Worm (Caenorhabditis elegans): ENCODE measurements around the gene R07B7.10.

R07B7.10 gene

ce11 chrV:12082932-12083331, at the start of gene R07B7.10:
Gene R07B7.10 (plus strand): TSS chrV:12083216.
- TF ChIP-seq flt-1 (GFP tag; IDR thresholded peaks at IDR 0.05), result no peak
- TF ChIP-seq tbx-11 (GFP tag; IDR thresholded peaks at IDR 0.05), result no peak
- no peak for TF ChIP-seq scrt-1 (GFP tag; IDR thresholded peaks at IDR 0.05)
- no peak for TF ChIP-seq hnd-1 (tag; optimal IDR thresholded peaks at IDR 0.05)
- TF ChIP-seq aly-1 (tag; optimal IDR thresholded peaks at IDR 0.05), result no peak
- no peak for TF ChIP-seq ama-1 (optimal IDR thresholded peaks at IDR 0.05)
- no peak for TF ChIP-seq B0310.2 (tag; optimal IDR thresholded peaks at IDR 0.05)

DNA sequence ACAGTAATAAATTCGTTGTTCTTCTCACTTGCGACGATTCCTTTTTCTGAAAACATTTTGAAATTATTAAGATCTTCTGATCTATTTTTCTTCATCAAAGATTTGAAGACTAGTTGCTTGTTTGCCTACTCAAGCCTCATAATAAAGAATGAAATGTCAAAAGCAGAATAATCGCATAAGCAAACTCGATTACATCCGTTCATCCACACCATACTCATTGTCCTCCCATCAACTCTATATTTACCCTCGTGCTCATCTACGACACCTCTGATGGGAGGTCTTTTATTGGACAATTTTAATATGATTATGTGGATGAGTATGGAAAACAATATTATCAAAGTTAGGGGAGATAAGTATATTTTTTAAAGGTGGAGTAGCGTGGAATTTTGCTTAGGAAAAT, 49.2 kb upstream of the R07B7.10 start:
- TF ChIP-seq ceh-36 (tag; optimal IDR thresholded peaks at IDR 0.05) (no peak), F13C5.2 (tag; optimal IDR thresholded peaks at IDR 0.05) (no peak), pes-1 (GFP tag; IDR thresholded peaks at IDR 0.05) (no peak), hmbx-1 (tag; optimal IDR thresholded peaks at IDR 0.05) (no peak), hmg-4 (GFP tag; optimal IDR thresholded peaks at IDR 0.05) (no peak), scrt-1 (GFP tag; IDR thresholded peaks at IDR 0.05) (no peak), hnd-1 (tag; optimal IDR thresholded peaks at IDR 0.05) (no peak), sea-1 (GFP tag; conservative IDR thresholded peaks at IDR 0.05) (no peak), flt-1 (GFP tag; IDR thresholded peaks at IDR 0.05) (no peak), aly-1 (tag; optimal IDR thresholded peaks at IDR 0.05) (no peak), ceh-13 (GFP tag; optimal IDR thresholded peaks at IDR 0.05) (no peak), ets-7 (tag; optimal IDR thresholded peaks at IDR 0.05) (no peak), ama-1 (optimal IDR thresholded peaks at IDR 0.05) (no peak), tra-4 (tag; optimal IDR thresholded peaks at IDR 0.05) (no peak), B0310.2 (tag; optimal IDR thresholded peaks at IDR 0.05) (no peak)

DNA sequence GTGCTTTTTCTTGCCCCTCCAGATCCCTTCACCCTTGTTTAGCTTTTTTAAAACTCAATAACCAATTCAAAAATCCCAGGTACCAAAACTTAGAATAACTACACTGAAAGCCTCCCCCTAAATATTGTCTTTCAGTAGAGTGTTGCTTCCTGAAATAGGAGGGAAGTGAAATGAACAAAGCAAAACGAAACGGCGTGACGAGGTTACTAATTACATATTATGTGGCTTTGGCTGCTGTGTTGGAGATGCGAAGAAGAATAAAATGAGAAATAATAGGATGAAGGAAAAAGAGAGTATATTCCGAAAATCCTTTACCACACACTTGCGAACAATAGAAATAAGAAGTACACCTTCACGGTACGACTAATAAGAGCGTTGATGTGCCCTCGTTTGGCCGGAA, 46.9 kb upstream of the R07B7.10 start:
- TF ChIP-seq tbx-37 (GFP tag; conservative IDR thresholded peaks at IDR 0.05), result no peak
- no peak for TF ChIP-seq scrt-1 (GFP tag; IDR thresholded peaks at IDR 0.05)
- TF ChIP-seq ets-7 (tag; optimal IDR thresholded peaks at IDR 0.05), result no peak
- TF ChIP-seq F13C5.2 (tag; optimal IDR thresholded peaks at IDR 0.05), result no peak
- TF ChIP-seq hmg-4 (GFP tag; optimal IDR thresholded peaks at IDR 0.05), result no peak
- no peak for TF ChIP-seq B0310.2 (tag; optimal IDR thresholded peaks at IDR 0.05)
- TF ChIP-seq tra-4 (tag; optimal IDR thresholded peaks at IDR 0.05), result no peak
- no peak for TF ChIP-seq ceh-36 (tag; optimal IDR thresholded peaks at IDR 0.05)
- TF ChIP-seq tbx-11 (GFP tag; IDR thresholded peaks at IDR 0.05), result no peak
- TF ChIP-seq ceh-13 (GFP tag; optimal IDR thresholded peaks at IDR 0.05), result no peak
- TF ChIP-seq hnd-1 (tag; optimal IDR thresholded peaks at IDR 0.05), result no peak
- no peak for TF ChIP-seq flt-1 (GFP tag; IDR thresholded peaks at IDR 0.05)
- no peak for TF ChIP-seq hmbx-1 (tag; optimal IDR thresholded peaks at IDR 0.05)
- no peak for TF ChIP-seq ama-1 (optimal IDR thresholded peaks at IDR 0.05)
- TF ChIP-seq sea-1 (GFP tag; conservative IDR thresholded peaks at IDR 0.05), result no peak
- no peak for TF ChIP-seq aly-1 (tag; optimal IDR thresholded peaks at IDR 0.05)

DNA sequence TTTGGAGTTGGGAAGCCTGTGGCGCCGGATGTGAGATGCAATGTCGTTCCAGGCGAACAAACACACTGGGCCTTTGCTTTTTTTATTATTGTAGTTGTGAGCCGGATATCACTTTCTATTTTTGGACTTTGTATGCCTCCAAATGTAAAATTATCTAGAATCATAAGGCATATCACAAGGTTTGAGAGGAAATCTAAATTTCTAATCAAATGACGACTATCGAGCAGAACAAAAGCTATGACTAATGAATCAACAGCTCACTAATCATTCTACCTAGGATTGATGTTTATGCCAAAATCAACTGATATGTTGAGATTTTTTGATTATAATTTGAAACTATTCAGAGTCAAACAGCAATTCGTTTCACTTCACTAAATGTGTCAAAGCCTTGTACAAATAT, 45.1 kb upstream of the R07B7.10 start:
- no peak for TF ChIP-seq pes-1 (GFP tag; IDR thresholded peaks at IDR 0.05)
- no peak for TF ChIP-seq ceh-13 (GFP tag; optimal IDR thresholded peaks at IDR 0.05)
- no peak for TF ChIP-seq scrt-1 (GFP tag; IDR thresholded peaks at IDR 0.05)
- TF ChIP-seq aly-1 (tag; optimal IDR thresholded peaks at IDR 0.05), result no peak
- TF ChIP-seq hmbx-1 (tag; optimal IDR thresholded peaks at IDR 0.05), result no peak
- no peak for TF ChIP-seq hnd-1 (tag; optimal IDR thresholded peaks at IDR 0.05)
- TF ChIP-seq ets-7 (tag; optimal IDR thresholded peaks at IDR 0.05), result no peak
- TF ChIP-seq tra-4 (tag; optimal IDR thresholded peaks at IDR 0.05), result no peak
- TF ChIP-seq tbx-11 (GFP tag; IDR thresholded peaks at IDR 0.05), result no peak
- TF ChIP-seq ama-1 (optimal IDR thresholded peaks at IDR 0.05), result no peak
- TF ChIP-seq ceh-36 (tag; optimal IDR thresholded peaks at IDR 0.05), result no peak
- TF ChIP-seq tbx-37 (GFP tag; conservative IDR thresholded peaks at IDR 0.05), result no peak
- no peak for TF ChIP-seq hmg-4 (GFP tag; optimal IDR thresholded peaks at IDR 0.05)
- TF ChIP-seq sea-1 (GFP tag; conservative IDR thresholded peaks at IDR 0.05), result no peak

ce11 chrV:12038317-12038716, 44.7 kb upstream of the R07B7.10 start:
- TF ChIP-seq ceh-36 (tag; optimal IDR thresholded peaks at IDR 0.05), result no peak
- TF ChIP-seq B0310.2 (tag; optimal IDR thresholded peaks at IDR 0.05), result no peak

- no peak for TF ChIP-seq sea-1 (GFP tag; conservative IDR thresholded peaks at IDR 0.05)
- TF ChIP-seq aly-1 (tag; optimal IDR thresholded peaks at IDR 0.05), result peak; percentile 8
- peak; percentile 54; the same call in 1 of the 2 replicates for TF ChIP-seq scrt-1 (GFP tag; IDR thresholded peaks at IDR 0.05)
- peak; percentile 62 for TF ChIP-seq hmg-4 (GFP tag; optimal IDR thresholded peaks at IDR 0.05)
These were observed 44.2 kb upstream of the R07B7.10 start for ce11 chrV:12038783-12039182.

- TF ChIP-seq tbx-37 (GFP tag; conservative IDR thresholded peaks at IDR 0.05), result no peak
- TF ChIP-seq sea-1 (GFP tag; conservative IDR thresholded peaks at IDR 0.05), result 0 out of 2 replicates have a peak, but pooled peaks have one; percentile 7
- TF ChIP-seq hmg-4 (GFP tag; optimal IDR thresholded peaks at IDR 0.05), result peak; percentile 52
- TF ChIP-seq B0310.2 (tag; optimal IDR thresholded peaks at IDR 0.05), result no peak
These were observed 43.3 kb upstream of the R07B7.10 start for ce11 chrV:12039755-12040154.

DNA sequence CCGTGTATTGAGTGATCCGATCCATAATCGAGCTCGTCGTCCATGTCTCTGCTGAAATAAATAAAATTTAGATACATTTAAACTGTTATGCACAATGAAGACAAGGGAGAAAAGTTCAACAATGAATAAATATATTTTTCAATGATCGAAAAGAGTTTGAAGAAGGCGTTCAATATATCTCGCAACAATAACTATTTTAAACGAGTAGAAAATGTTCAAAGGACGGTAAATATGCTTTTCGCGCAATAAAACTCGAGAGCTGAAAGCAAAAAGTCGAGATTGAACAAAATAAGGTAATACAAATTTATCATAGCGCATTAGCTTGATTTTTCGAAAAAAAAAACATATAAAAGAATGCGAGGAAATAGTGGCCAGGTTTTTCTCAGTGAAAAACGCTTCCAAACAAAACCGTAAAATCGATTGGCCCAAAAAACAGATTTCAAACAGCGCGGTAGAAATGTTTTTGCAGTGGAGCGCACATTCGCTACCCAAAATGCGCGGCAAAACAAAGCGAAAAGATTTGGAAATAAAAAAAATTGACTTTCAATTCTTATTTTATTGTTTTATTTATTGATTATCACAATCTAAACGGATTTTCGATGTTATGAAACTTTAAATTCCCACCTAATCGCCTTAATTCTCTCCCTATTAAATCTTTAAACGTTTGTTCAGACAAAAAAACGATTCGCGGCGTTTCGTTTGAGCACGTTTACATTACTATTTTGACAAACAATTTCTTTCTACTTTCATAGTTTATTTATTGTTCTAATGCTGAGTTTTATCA, 42.0 kb upstream of the R07B7.10 start, which contains the start of the genes kup-1 and F10C2.4:
kup-1 (minus strand) TSS at position 51 of the 784 bp plus-strand sequence.
F10C2.4 (plus strand) TSS at position 734 of the 784 bp plus-strand sequence.
- no peak for TF ChIP-seq F13C5.2 (tag; optimal IDR thresholded peaks at IDR 0.05)
- no peak for TF ChIP-seq aly-1 (tag; optimal IDR thresholded peaks at IDR 0.05)
- TF ChIP-seq ama-1 (optimal IDR thresholded peaks at IDR 0.05), result no peak
- no peak for TF ChIP-seq scrt-1 (GFP tag; IDR thresholded peaks at IDR 0.05)
- TF ChIP-seq B0310.2 (tag; optimal IDR thresholded peaks at IDR 0.05), result no peak
- TF ChIP-seq tra-4 (tag; optimal IDR thresholded peaks at IDR 0.05), result no peak
- TF ChIP-seq hnd-1 (tag; optimal IDR thresholded peaks at IDR 0.05), result no peak
- TF ChIP-seq ets-7 (tag; optimal IDR thresholded peaks at IDR 0.05), result no peak
- TF ChIP-seq hmbx-1 (tag; optimal IDR thresholded peaks at IDR 0.05), result no peak
- no peak for TF ChIP-seq ceh-13 (GFP tag; optimal IDR thresholded peaks at IDR 0.05)
- TF ChIP-seq tbx-11 (GFP tag; IDR thresholded peaks at IDR 0.05), result no peak
- no peak for TF ChIP-seq tbx-37 (GFP tag; conservative IDR thresholded peaks at IDR 0.05)
- no peak for TF ChIP-seq ceh-36 (tag; optimal IDR thresholded peaks at IDR 0.05)
- TF ChIP-seq pes-1 (GFP tag; IDR thresholded peaks at IDR 0.05), result no peak
- no peak for TF ChIP-seq flt-1 (GFP tag; IDR thresholded peaks at IDR 0.05)
- no peak for TF ChIP-seq sea-1 (GFP tag; conservative IDR thresholded peaks at IDR 0.05)
